Worm (Caenorhabditis elegans) whole organism, L4 larva: Measurements from ENCODE around the gene C44H4.4.

Experiments used
- F26F4.8 ChIP-seq: fragments of 200-800 bp; sonication (Bioruptor generic); conservative IDR thresholded peaks from 2 replicates; pipeline ENCODE4 v1.3.6; 2022; ENCODE audit warnings: missing genetic modification characterization, missing compliant biosample characterization
- Y5F2A.4 ChIP-seq: fragments of 200-800 bp; sonication (Bioruptor generic); optimal IDR thresholded peaks from 2 replicates; lab custom pipeline; 2018; ENCODE audit warnings: mild to moderate bottlenecking, missing genetic modification characterization, missing compliant biosample characterization
- Y75B8A.6 ChIP-seq: fragments of 200-800 bp; sonication (Bioruptor generic); IDR thresholded peaks from 2 replicates; pipeline ENCODE4 v1.3.6; 2022; ENCODE audit warnings: missing genetic modification reagents, missing genetic modification characterization, missing compliant biosample characterization
- ZK337.2 ChIP-seq: fragments of 200-800 bp; sonication (Bioruptor generic); IDR thresholded peaks from 2 replicates; pipeline ENCODE4 v1.3.6; 2022; ENCODE audit warnings: missing genetic modification reagents, missing genetic modification characterization, missing compliant biosample characterization
- aly-2 ChIP-seq: sonication (generic microtip); optimal IDR thresholded peaks from 2 replicates; lab custom pipeline; 2018; ENCODE audit warnings: missing biosample characterization, missing genetic modification characterization
- ceh-32 ChIP-seq: sonication (generic microtip); optimal IDR thresholded peaks from 2 replicates; lab custom pipeline; 2016; ENCODE audit warnings: mild to moderate bottlenecking, missing genetic modification characterization, missing compliant biosample characterization; ENCODE audit not compliant: poor library complexity
- dmd-8 ChIP-seq: fragments of 200-800 bp; sonication (Bioruptor generic); IDR thresholded peaks from 2 replicates; pipeline ENCODE4 v1.3.6; 2022; ENCODE audit warnings: missing genetic modification characterization, missing compliant biosample characterization
- hif-1 ChIP-seq, 2 experiments: sonication (generic microtip); optimal IDR thresholded peaks; 2 replicates each; lab custom pipeline; 2016 to 2017; ENCODE audit warnings: missing compliant biosample characterization in 2 of 2, missing genetic modification characterization in 2 of 2, missing genetic modification reagents in 2 of 2, missing genotype in 2 of 2, mild to moderate bottlenecking in 1 of 2
- lsy-2 ChIP-seq, 2 experiments: fragments of 150-350 bp in 1 of 2; sonication (generic microtip) in 1 of 2; optimal IDR thresholded peaks; 2 replicates each; lab custom pipeline; 2014 to 2017; ENCODE audit warnings: missing biosample characterization in 2 of 2, missing genetic modification characterization in 2 of 2
- madf-5 ChIP-seq, 2 experiments: fragments of 200-800 bp; sonication (Bioruptor generic); IDR thresholded peaks; 2 replicates each; pipeline ENCODE4 v1.3.6; 2022; ENCODE audit warnings: missing compliant biosample characterization in 2 of 2, missing genetic modification characterization in 2 of 2
- nhr-111 ChIP-seq: fragments of 200-800 bp; sonication (Bioruptor generic); optimal IDR thresholded peaks from 2 replicates; lab custom pipeline; 2018; ENCODE audit warnings: mild to moderate bottlenecking, missing genetic modification characterization, missing compliant biosample characterization
- nhr-28 ChIP-seq: fragments of 150-350 bp; optimal IDR thresholded peaks from 2 replicates; lab custom pipeline; 2014; ENCODE audit warnings: missing biosample characterization, missing genetic modification characterization
- nhr-77 ChIP-seq: fragments of 150-350 bp; optimal IDR thresholded peaks from 2 replicates; lab custom pipeline; 2014; ENCODE audit warnings: missing biosample characterization, missing genetic modification characterization
- php-3 ChIP-seq: fragments of 200-800 bp; sonication (Bioruptor generic); IDR thresholded peaks from 2 replicates; pipeline ENCODE4 v1.3.6; 2022; ENCODE audit warnings: missing genetic modification reagents, missing genetic modification characterization, missing compliant biosample characterization
- rbr-2 ChIP-seq: sonication (generic microtip); optimal IDR thresholded peaks from 2 replicates; lab custom pipeline; 2016; ENCODE audit warnings: missing genotype, missing genetic modification characterization, missing compliant biosample characterization
- vab-7 ChIP-seq: fragments of 200-800 bp; sonication (Bioruptor generic); IDR thresholded peaks from 2 replicates; pipeline ENCODE4 v1.3.6; 2022; ENCODE audit warnings: missing genetic modification reagents, missing genetic modification characterization, missing compliant biosample characterization
- zag-1 ChIP-seq: fragments of 150-350 bp; optimal IDR thresholded peaks from 2 replicates; lab custom pipeline; 2014; ENCODE audit warnings: missing biosample characterization, missing genetic modification characterization
- zfp-2 ChIP-seq: sonication (generic microtip); optimal IDR thresholded peaks from 2 replicates; lab custom pipeline; 2016; ENCODE audit warnings: mild to moderate bottlenecking, missing genetic modification characterization, missing compliant biosample characterization
- zip-11 ChIP-seq: fragments of 200-800 bp; sonication (Bioruptor generic); IDR thresholded peaks from 2 replicates; pipeline ENCODE4 v1.3.6; 2022; ENCODE audit warnings: missing genetic modification characterization, missing compliant biosample characterization
- ztf-7 ChIP-seq: fragments of 150-350 bp; optimal IDR thresholded peaks from 2 replicates; lab custom pipeline; 2014; ENCODE audit warnings: missing biosample characterization, missing genetic modification characterization

Gene C44H4.4

ce11 chrX:14520463-14520862 is 68.4 kb downstream of the C44H4.4 start, which contains the start of gene D1025.1:
Gene D1025.1 (plus strand): TSS chrX:14520763.
- TF ChIP-seq rbr-2 (no peak), ceh-32 (no peak), nhr-28 (tag; lab: Kevin White, UChicago) (no peak), nhr-111 (no peak), nhr-77 (tag; lab: Kevin White, UChicago) (no peak), vab-7 (no peak), zfp-2 (tag; lab: Kevin White, UChicago) (no peak), hif-1 (tag; optimal IDR thresholded peaks at IDR 0.05; lab: Kevin White, UChicago) (no peak), aly-2 (no peak), ZK337.2 (GFP tag; lab: Robert Waterston, UW) (no peak), Y5F2A.4 (GFP tag; lab: Kevin White, UChicago) (no peak), dmd-8 (GFP tag; lab: Robert Waterston, UW) (no peak), Y75B8A.6 (GFP tag; lab: Robert Waterston, UW) (no peak), zip-11 (GFP tag; lab: Robert Waterston, UW) (no peak), madf-5 (GFP tag; IDR thresholded peaks at IDR 0.05; lab: Robert Waterston, UW) (no peak), lsy-2 (tag; optimal IDR thresholded peaks at IDR 0.05; lab: Kevin White, UChicago) (no peak), F26F4.8 (GFP tag; lab: Robert Waterston, UW) (no peak), php-3 (no peak), zag-1 (no peak), ztf-7 (tag; lab: Kevin White, UChicago) (no peak)
